Worm (Caenorhabditis elegans) whole organism, late embryonic: ENCODE results near the gene rgs-3.

Experiments used
- ama-1 ChIP-seq: fragments of 150-350 bp; optimal IDR thresholded peaks from 2 replicates; lab custom pipeline; 2014
- ceh-9 ChIP-seq: sonication (generic microtip); optimal IDR thresholded peaks from 2 replicates; lab custom pipeline; 2016; ENCODE audit warnings: mild to moderate bottlenecking, missing genetic modification characterization, inconsistent platforms, missing compliant biosample characterization
- hlh-8 ChIP-seq: sonication (generic microtip); optimal IDR thresholded peaks from 2 replicates; lab custom pipeline; 2016; ENCODE audit warnings: missing genotype, missing genetic modification characterization, missing compliant biosample characterization
- mec-3 ChIP-seq: sonication (generic microtip); optimal IDR thresholded peaks from 2 replicates; lab custom pipeline; 2016; ENCODE audit warnings: borderline replicate concordance, missing genetic modification characterization, missing compliant biosample characterization
- nfya-1 ChIP-seq: sonication (generic microtip); optimal IDR thresholded peaks from 2 replicates; lab custom pipeline; 2017; ENCODE audit warnings: missing genetic modification characterization, mild to moderate bottlenecking, missing compliant biosample characterization, antibody characterized with exemption, moderate library complexity
- nhr-11 ChIP-seq: fragments of 150-350 bp; optimal IDR thresholded peaks from 2 replicates; lab custom pipeline; 2014; ENCODE audit warnings: missing biosample characterization, missing genetic modification characterization
- pqm-1 ChIP-seq: sonication (generic microtip); optimal IDR thresholded peaks from 2 replicates; lab custom pipeline; 2016; ENCODE audit warnings: missing genetic modification characterization, missing compliant biosample characterization
- pros-1 ChIP-seq: fragments of 150-350 bp; optimal IDR thresholded peaks from 2 replicates; lab custom pipeline; 2014; ENCODE audit warnings: missing biosample characterization, missing genetic modification reagents, missing genetic modification characterization
- tbx-2 ChIP-seq: sonication (generic microtip); optimal IDR thresholded peaks from 2 replicates; lab custom pipeline; 2016; ENCODE audit warnings: missing genetic modification characterization, missing compliant biosample characterization

DNA sequence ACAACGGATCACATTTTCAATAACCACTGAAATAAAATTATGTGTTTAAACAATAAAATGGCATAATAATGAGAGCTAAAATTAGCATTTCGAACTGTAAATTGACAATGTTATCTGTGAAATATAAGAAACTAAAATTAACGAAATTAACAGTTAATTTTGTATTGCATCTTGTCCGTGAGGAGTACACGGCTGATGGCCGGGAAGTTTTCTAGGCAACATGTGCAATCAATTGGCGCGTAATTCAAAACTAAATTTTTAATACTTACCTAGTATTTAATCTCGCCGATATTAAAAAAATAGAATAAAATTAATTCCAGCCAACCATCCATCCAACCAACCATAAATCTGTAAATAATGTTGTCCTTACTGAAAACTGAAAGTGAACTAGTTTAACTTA lies 38.1 kb upstream of the rgs-3 start:
- peak; percentile 89 for TF ChIP-seq tbx-2 (tag; lab: Kevin White, UChicago)
- TF ChIP-seq pqm-1 (tag; lab: Kevin White, UChicago): peak; percentile 32
- peak; percentile 93 for TF ChIP-seq hlh-8 (tag; lab: Kevin White, UChicago)
- peak; percentile 73 for TF ChIP-seq mec-3 (tag; lab: Kevin White, UChicago)
- TF ChIP-seq ceh-9 (tag; lab: Kevin White, UChicago): no peak
- TF ChIP-seq ama-1 (lab: Kevin White, UChicago): no peak
- no peak for TF ChIP-seq nfya-1 (tag; lab: Kevin White, UChicago)
- no peak for TF ChIP-seq pros-1 (tag; lab: Kevin White, UChicago)
- no peak for TF ChIP-seq nhr-11 (tag; lab: Kevin White, UChicago)
